Fruit fly (Drosophila melanogaster): ENCODE data around the gene ear.

dm6 chr3R:15374397-15374796, 53.8 kb downstream of the ear start, which contains the start of gene Rbp:
- TF ChIP-seq vri (GFP tag; optimal IDR thresholded peaks at IDR 0.05) (no peak), CG15336 (GFP tag; IDR thresholded peaks at IDR 0.05) (no peak)
